Fruit fly (Drosophila melanogaster): ENCODE results near the gene Deaf1.

Deaf1 gene

DNA sequence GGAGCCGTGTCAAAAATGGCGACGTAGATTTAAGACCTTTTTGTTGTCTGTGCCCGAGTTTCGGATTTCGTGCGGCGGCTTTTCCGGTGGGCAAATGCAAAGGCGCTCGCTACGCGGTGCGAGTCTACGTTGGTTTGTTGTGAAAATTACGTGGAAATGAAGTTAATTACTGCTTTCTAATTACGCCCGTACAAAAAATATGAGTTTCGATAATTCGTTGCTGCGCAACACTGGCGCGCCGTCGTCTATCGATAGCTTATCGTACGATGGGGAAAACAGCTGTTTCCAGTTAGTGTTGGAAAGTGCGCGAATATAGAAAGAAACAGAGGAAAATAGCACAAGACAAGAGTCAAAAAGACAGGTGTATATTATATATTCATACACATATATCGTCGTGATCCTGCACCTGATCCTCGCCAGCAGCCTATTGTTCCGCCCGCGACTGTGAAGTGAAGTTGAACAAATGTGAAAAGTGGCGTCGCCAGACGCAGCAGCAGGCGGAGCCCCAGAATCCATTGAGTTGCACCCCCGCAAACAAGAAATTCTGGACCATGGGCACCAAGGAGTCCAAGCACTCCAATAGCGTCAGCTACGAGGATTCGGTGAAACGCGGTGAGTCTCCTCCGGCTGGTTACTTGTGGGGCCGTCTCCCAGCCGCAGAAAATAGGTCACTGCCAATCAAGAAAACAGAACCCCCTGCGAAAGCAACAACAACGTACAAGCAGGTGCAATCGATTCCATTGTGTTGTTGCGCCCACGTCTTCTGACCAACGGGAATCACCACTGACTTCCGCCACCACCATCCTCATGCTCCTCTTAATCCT lies 53.1 kb downstream of the Deaf1 start, which contains the start of the genes Rab8 and Usp32 (continued):
- TF ChIP-seq Drgx (GFP tag; IDR thresholded peaks at IDR 0.05) (no peak), gfzf (GFP tag; optimal IDR thresholded peaks at IDR 0.05) (peak; percentile 11), Tbp (GFP tag; optimal IDR thresholded peaks at IDR 0.05) (no peak), Lhr (GFP tag; optimal IDR thresholded peaks at IDR 0.05) (peak; percentile 46), zf30C (GFP tag; optimal IDR thresholded peaks at IDR 0.05) (peak; percentile 14), Camta (GFP tag; optimal IDR thresholded peaks at IDR 0.05) (peak; percentile 31), Fer2 (tag; optimal IDR thresholded peaks at IDR 0.05) (no peak), lmd (GFP tag; IDR thresholded peaks at IDR 0.05) (peak; percentile 57; the same call in 1 of the 2 replicates), pros (GFP tag; optimal IDR thresholded peaks at IDR 0.05) (no peak), CG2129 (GFP tag; IDR thresholded peaks at IDR 0.05; ENCODE audit: partially characterized antibody) (peak; percentile 69), CG13123 (GFP tag; optimal IDR thresholded peaks at IDR 0.05) (peak; percentile 11), crp (GFP tag; optimal IDR thresholded peaks at IDR 0.05) (peak; percentile 94 to 99), fd64A (GFP tag; optimal IDR thresholded peaks at IDR 0.05) (peak; percentile 31), ewg (GFP tag; optimal IDR thresholded peaks at IDR 0.05) (no peak), Dad (GFP tag; optimal IDR thresholded peaks at IDR 0.05) (peak; percentile 72), ci (GFP tag; IDR thresholded peaks at IDR 0.05) (peak; percentile 74; the same call in 2 of the 3 replicates), HmgZ (tag; optimal IDR thresholded peaks at IDR 0.05) (peak; percentile 82), HHEX (GFP tag; optimal IDR thresholded peaks at IDR 0.05) (peak; percentile 46), grau (tag; optimal IDR thresholded peaks at IDR 0.05) (peak; percentile 61), zen (tag; optimal IDR thresholded peaks at IDR 0.05) (peak; percentile 93), crol (GFP tag; IDR thresholded peaks at IDR 0.05) (no peak), CG3847 (GFP tag; IDR thresholded peaks at IDR 0.05) (peak; percentile 88), ap (GFP tag; IDR thresholded peaks at IDR 0.05) (no peak), CG7839 (tag; optimal IDR thresholded peaks at IDR 0.05) (no peak), sisA (GFP tag; IDR thresholded peaks at IDR 0.05) (no peak), ranshi (GFP tag; IDR thresholded peaks at IDR 0.05) (no peak), HmgD (GFP tag; optimal IDR thresholded peaks at IDR 0.05) (peak; percentile 73), Med (GFP tag) (peak; percentile 96), CG3726 (GFP tag; IDR thresholded peaks at IDR 0.05) (no peak), chinmo (GFP tag; IDR thresholded peaks at IDR 0.05; ENCODE audit: partially characterized antibody) (peak; percentile 88), CG1647 (GFP tag; optimal IDR thresholded peaks at IDR 0.05) (peak; percentile 73), B-H1 (GFP tag; IDR thresholded peaks at IDR 0.05) (no peak), CG6854 (GFP tag; optimal IDR thresholded peaks at IDR 0.05) (no peak), Usf (GFP tag; optimal IDR thresholded peaks at IDR 0.05) (no peak), CG8281 (tag; optimal IDR thresholded peaks at IDR 0.05) (no peak), Sox100B (GFP tag; optimal IDR thresholded peaks at IDR 0.05) (no peak), CG7963 (GFP tag; IDR thresholded peaks at IDR 0.05; ENCODE audit: partially characterized antibody) (peak; percentile 83), CG4707 (GFP tag; optimal IDR thresholded peaks at IDR 0.05) (peak; percentile 40), CG9727 (GFP tag; optimal IDR thresholded peaks at IDR 0.05) (peak; percentile 49), gro (GFP tag; optimal IDR thresholded peaks at IDR 0.05) (peak; percentile 65), CG6175 (GFP tag; IDR thresholded peaks at IDR 0.05) (0 out of 3 replicates have a peak, but pooled peaks have one; percentile 28), zfh1 (GFP tag; IDR thresholded peaks at IDR 0.05) (peak; percentile 42; the same call in 2 of the 3 replicates), CG5245 (GFP tag; optimal IDR thresholded peaks at IDR 0.05) (peak; percentile 34), cwo (GFP tag; optimal IDR thresholded peaks at IDR 0.05) (no peak), schlank (tag; optimal IDR thresholded peaks at IDR 0.05) (peak; percentile 15), CG16779 (GFP tag; IDR thresholded peaks at IDR 0.05) (no peak), CG1792 (GFP tag; optimal IDR thresholded peaks at IDR 0.05) (peak; percentile 29), run (tag; optimal IDR thresholded peaks at IDR 0.05) (no peak), Poxn (GFP tag; IDR thresholded peaks at IDR 0.05) (no peak)

Data from whole organism, embryonic.